Worm (Caenorhabditis elegans): ENCODE data around the gene idh-2.
"Not testable (repeated sequence)": the region's sequence is repeated elsewhere in the genome, so short reads cannot be mapped to it uniquely, and the experiment has no call there.

Gene idh-2

DNA sequence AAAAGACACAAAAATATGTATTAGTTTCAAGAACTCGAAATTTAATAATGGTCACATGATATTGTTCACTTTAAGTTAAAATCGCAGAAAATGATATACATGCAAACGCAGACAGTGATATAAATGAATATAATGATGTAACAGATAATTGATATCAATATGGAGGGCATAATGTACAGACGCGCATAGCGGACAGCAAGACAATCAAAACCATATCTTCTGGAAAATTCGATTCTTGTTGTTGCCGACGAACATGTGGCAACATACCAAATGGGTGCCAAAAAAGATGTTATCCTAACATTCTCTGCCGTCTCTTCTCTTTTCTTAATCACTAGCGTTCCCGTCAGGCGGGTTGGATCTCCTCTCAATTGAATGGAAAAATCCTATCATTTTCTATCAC, 25.4 kb upstream of the idh-2 start (continued):
- TF ChIP-seq pha-4 (GFP tag; IDR thresholded peaks at IDR 0.05) (no peak), pha-4 (tag; optimal IDR thresholded peaks at IDR 0.05) (no peak), dmd-6 (GFP tag; IDR thresholded peaks at IDR 0.05) (no peak), Y48G9A.11 (GFP tag; IDR thresholded peaks at IDR 0.05) (no peak), aha-1 (tag) (no peak), nhr-237 (tag; optimal IDR thresholded peaks at IDR 0.05) (no peak), daf-16 (GFP tag; optimal IDR thresholded peaks at IDR 0.05) (no peak), daf-16 (tag; optimal IDR thresholded peaks at IDR 0.05) (no peak), nhr-41 (GFP tag; IDR thresholded peaks at IDR 0.05) (no peak), mes-2 (tag; optimal IDR thresholded peaks at IDR 0.05; ENCODE audit: poor library complexity, severe bottlenecking) (no peak), nhr-102 (tag; optimal IDR thresholded peaks at IDR 0.05) (no peak), ceh-28 (tag; optimal IDR thresholded peaks at IDR 0.05) (no peak), hlh-11 (tag; optimal IDR thresholded peaks at IDR 0.05) (peak; percentile 56)

DNA sequence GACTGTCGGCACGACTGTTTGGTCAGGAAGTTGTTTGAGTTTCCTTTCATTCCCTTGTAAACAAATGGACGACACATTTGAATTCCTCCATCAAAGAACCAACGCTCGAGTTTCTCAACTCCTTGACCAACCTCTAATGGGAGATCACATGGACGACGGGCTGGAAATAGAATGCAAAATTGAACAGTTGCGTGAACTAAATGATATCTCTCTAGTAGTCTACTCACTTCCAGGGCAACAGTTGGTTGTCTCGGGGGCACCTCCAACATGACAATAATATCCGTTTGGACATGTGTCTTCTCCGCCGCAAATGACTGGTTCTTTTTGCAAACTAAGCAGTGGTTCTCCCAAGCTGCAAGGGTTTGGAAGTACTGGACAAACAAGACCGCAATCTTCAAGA, 22.1 kb upstream of the idh-2 start:
- TF ChIP-seq hlh-11 (tag; optimal IDR thresholded peaks at IDR 0.05) (peak; percentile 20), nhr-237 (tag; optimal IDR thresholded peaks at IDR 0.05) (no peak), unc-62 (GFP tag; optimal IDR thresholded peaks at IDR 0.05 in 1 of 2) (peak in 1 of 2 experiments; percentile 67), unc-62 (tag; optimal IDR thresholded peaks at IDR 0.05) (no peak)

DNA sequence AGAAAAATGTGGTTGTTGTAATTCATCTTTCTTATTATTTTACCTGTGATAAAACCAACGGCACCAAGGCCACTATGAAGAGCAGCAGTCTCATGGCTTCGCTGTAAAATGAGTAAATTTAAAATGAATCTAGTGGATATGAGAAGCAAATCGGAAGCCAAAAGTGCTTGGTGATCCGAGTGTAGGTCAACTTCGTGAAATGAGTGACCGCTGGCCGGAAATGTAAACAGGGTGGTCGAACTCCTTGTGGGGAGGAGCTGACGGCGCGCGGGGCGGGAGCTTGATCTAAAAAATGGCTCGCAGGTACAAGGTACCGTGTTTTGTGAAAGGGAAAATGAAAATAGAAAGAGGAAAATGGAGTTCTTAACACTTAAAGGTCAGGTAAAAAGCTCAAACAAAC, 19.1 kb upstream of the idh-2 start, which contains the start of gene C34F6.1:
C34F6.1 (minus strand) TSS at position 101 of the 400 bp plus-strand sequence.
- TF ChIP-seq Y5F2A.4 (GFP tag; optimal IDR thresholded peaks at IDR 0.05) (no peak), ZK546.5 (tag; optimal IDR thresholded peaks at IDR 0.05) (no peak), aha-1 (tag) (peak; percentile 17)

DNA sequence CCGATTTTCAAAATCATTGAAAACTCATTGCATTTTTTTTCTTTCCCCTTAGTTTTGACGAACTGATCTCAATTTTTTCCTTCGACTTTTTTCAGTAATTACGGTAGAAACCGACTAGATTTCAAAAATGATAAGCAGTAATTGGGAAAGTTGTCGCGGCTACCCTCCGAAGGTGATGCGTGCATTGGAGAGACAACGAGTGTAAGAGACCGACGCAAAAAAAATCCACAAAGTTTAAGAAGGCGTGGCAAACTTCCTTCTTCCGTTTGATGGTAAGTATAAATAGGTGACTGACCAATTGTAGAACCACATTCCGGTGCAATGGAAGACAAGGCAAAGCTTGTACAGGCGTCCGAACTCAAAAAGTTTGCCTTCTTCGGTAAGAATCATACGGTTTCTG, 16.6 kb upstream of the idh-2 start, which contains the start of gene col-178:
col-178 (plus strand) TSS at position 301 of the 400 bp plus-strand sequence.
- TF ChIP-seq mxl-2 (GFP tag; conservative IDR thresholded peaks at IDR 0.05) (no peak), unc-62 (GFP tag; optimal IDR thresholded peaks at IDR 0.05 in 1 of 2) (peak in 1 of 2 experiments; percentile 67), unc-62 (tag; optimal IDR thresholded peaks at IDR 0.05) (no peak), saeg-2 (GFP tag; IDR thresholded peaks at IDR 0.05) (no peak), daf-16 (GFP tag; optimal IDR thresholded peaks at IDR 0.05) (no peak), daf-16 (tag; optimal IDR thresholded peaks at IDR 0.05) (no peak), php-3 (GFP tag; IDR thresholded peaks at IDR 0.05) (no peak)

DNA sequence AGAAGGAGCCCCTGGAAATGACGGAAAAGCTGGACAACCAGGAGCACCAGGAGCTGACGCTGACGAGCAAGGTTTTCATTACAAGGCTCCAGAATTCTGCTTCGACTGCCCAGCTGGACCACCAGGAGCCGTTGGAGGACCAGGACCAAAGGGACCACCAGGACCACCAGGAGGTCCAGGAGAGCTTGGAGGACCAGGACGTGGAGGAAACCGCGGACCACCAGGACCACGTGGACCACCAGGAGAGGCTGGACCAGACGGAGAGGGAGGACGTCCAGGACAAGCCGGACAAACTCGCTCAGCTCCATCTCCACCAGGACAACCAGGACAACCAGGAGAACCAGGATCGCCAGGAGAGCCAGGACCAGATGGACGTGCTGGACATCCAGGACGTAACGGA, 16.0 kb upstream of the idh-2 start:
- 0 out of 2 replicates have a peak, but pooled peaks have one; percentile 14 for TF ChIP-seq pha-4 (GFP tag; IDR thresholded peaks at IDR 0.05)
- not testable (repeated sequence) for TF ChIP-seq pha-4 (tag; optimal IDR thresholded peaks at IDR 0.05)
- peak; percentile 95 for TF ChIP-seq set-16 (GFP tag; IDR thresholded peaks at IDR 0.05)
- TF ChIP-seq tag-97 (GFP tag; IDR thresholded peaks at IDR 0.05), result 0 out of 2 replicates have a peak, but pooled peaks have one; percentile 39
- TF ChIP-seq lim-7 (GFP tag; IDR thresholded peaks at IDR 0.05), result 0 out of 2 replicates have a peak, but pooled peaks have one; percentile 17

DNA sequence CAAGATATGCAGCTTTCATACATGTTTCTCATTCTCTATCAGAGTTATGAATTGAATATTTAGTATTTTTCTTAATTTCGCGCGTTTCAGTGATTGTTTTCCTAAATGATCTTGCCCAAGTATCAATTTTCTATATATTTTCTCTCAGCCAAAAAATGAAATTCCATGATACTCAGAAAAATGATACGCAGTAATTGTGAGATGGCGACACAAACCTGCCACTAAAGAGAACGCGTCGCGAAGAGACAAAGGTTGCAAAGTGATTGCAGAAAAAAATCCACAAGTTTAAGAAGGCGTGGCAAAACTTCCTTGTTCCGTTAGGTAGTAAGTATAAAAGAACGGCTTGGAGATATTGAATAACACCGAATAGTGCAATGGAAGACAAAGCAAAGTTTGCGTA, 14.6 kb upstream of the idh-2 start, which contains the start of gene col-179:
col-179 (plus strand) TSS at position 301 of the 400 bp plus-strand sequence.
- no peak for TF ChIP-seq mxl-2 (GFP tag; conservative IDR thresholded peaks at IDR 0.05)
- TF ChIP-seq Y48G9A.11 (GFP tag; IDR thresholded peaks at IDR 0.05), result no peak
- TF ChIP-seq F44E2.7 (GFP tag; IDR thresholded peaks at IDR 0.05), result no peak
- no peak for TF ChIP-seq nhr-10 (tag; optimal IDR thresholded peaks at IDR 0.05)

DNA sequence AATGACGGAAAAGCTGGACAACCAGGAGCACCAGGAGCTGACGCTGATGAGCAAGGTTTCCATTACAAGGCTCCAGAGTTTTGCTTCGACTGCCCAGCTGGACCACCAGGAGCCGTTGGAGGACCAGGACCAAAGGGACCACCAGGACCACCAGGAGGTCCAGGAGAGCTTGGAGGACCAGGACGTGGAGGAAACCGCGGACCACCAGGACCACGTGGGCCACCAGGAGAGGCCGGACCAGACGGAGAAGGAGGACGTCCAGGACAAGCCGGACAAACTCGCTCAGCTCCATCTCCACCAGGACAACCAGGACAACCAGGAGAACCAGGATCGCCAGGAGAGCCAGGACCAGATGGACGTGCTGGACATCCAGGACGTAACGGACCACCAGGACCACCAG, 13.9 kb upstream of the idh-2 start:
- TF ChIP-seq tag-97 (GFP tag; IDR thresholded peaks at IDR 0.05) (0 out of 2 replicates have a peak, but pooled peaks have one; percentile 61), set-16 (GFP tag; IDR thresholded peaks at IDR 0.05) (peak; percentile 95), ctbp-1 (GFP tag; IDR thresholded peaks at IDR 0.05) (0 out of 2 replicates have a peak, but pooled peaks have one; percentile 9)

DNA sequence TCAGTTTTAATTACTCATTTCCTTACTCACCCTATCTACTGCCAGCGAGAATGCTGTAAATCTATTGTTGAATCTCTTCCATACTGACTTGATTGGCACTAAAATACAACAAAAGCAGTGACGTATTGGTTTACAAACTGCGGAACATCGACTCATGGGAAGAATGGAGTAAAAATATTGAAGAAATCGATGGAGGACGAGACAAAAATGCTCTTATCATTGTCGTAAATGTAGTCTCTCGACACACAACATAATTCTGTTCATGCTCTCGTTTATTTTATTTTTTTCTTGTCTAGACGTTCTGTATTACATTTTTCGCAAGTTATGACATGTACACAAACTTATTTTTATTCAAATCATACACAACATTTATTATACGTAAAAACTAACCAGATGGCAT, 12.0 kb upstream of the idh-2 start, which contains the start of gene C34F6.11:
C34F6.11 (minus strand) TSS at position 160 of the 400 bp plus-strand sequence.
- no peak for TF ChIP-seq zfp-3 (GFP tag; conservative IDR thresholded peaks at IDR 0.05)
- peak; percentile 82 for TF ChIP-seq nhr-28 (tag; optimal IDR thresholded peaks at IDR 0.05)
- TF ChIP-seq spr-1 (tag; optimal IDR thresholded peaks at IDR 0.05), result no peak
- peak; percentile 19; the same call in 1 of the 2 replicates for TF ChIP-seq dmd-6 (GFP tag; IDR thresholded peaks at IDR 0.05)
- TF ChIP-seq php-3 (GFP tag; IDR thresholded peaks at IDR 0.05), result 0 out of 2 replicates have a peak, but pooled peaks have one; percentile 35
- peak; percentile 14 for TF ChIP-seq hlh-11 (tag; optimal IDR thresholded peaks at IDR 0.05)
- TF ChIP-seq nhr-77 (tag; optimal IDR thresholded peaks at IDR 0.05), result peak; percentile 12
- TF ChIP-seq daf-16 (GFP tag; optimal IDR thresholded peaks at IDR 0.05), result no peak
- TF ChIP-seq daf-16 (tag; optimal IDR thresholded peaks at IDR 0.05), result peak; percentile 72
- TF ChIP-seq dve-1 (tag; optimal IDR thresholded peaks at IDR 0.05; ENCODE audit: insufficient read depth), result peak; percentile 64
- TF ChIP-seq dmd-9 (GFP tag; IDR thresholded peaks at IDR 0.05), result no peak

Data from whole organism, L4 larva.